Fruit fly (Drosophila melanogaster): Measurements from ENCODE around the gene CG31546.

The CG31546 gene

dm6 chr3R:5654692-5655181, 19.3 kb upstream of the CG31546 start, which contains the start of the genes elm and MED27 (continued):
- TF ChIP-seq lmd (GFP tag; IDR thresholded peaks at IDR 0.05) (peak; percentile 95), ftz-f1 (GFP tag; optimal IDR thresholded peaks at IDR 0.05) (peak; percentile 85), GATAe (GFP tag; conservative IDR thresholded peaks at IDR 0.05) (peak; percentile 81), Mrtf (GFP tag; IDR thresholded peaks at IDR 0.05) (peak; percentile 87), ttk (GFP tag; IDR thresholded peaks at IDR 0.05) (peak; percentile 89), gsb (GFP tag; IDR thresholded peaks at IDR 0.05) (peak; percentile 79), az2 (GFP tag; optimal IDR thresholded peaks at IDR 0.05) (peak; percentile 96), Drgx (GFP tag; IDR thresholded peaks at IDR 0.05) (peak; percentile 81), scrt (GFP tag; optimal IDR thresholded peaks at IDR 0.05) (peak; percentile 72), zen (tag; optimal IDR thresholded peaks at IDR 0.05) (peak; percentile 94), Scr (GFP tag; IDR thresholded peaks at IDR 0.05; ENCODE audit: partially characterized antibody) (peak; percentile 98), CG14014 (GFP tag; IDR thresholded peaks at IDR 0.05) (peak; percentile 93), lov (optimal IDR thresholded peaks at IDR 0.05) (no peak), lov (GFP tag; IDR thresholded peaks at IDR 0.05) (peak; percentile 68; the same call in 2 of the 3 replicates), CG2678 (tag; optimal IDR thresholded peaks at IDR 0.05) (peak; percentile 93), Six4 (GFP tag; optimal IDR thresholded peaks at IDR 0.05) (peak; percentile 85), CG7556 (GFP tag; optimal IDR thresholded peaks at IDR 0.05) (peak; percentile 85), Rx (GFP tag; IDR thresholded peaks at IDR 0.05) (peak; percentile 87), gce (GFP tag; IDR thresholded peaks at IDR 0.05) (peak; percentile 78; the same call in 2 of the 3 replicates), dmrt11E (tag; optimal IDR thresholded peaks at IDR 0.05) (peak; percentile 93), CG3163 (GFP tag; optimal IDR thresholded peaks at IDR 0.05) (peak; percentile 70), ewg (GFP tag; optimal IDR thresholded peaks at IDR 0.05) (peak; percentile 80), CG34376 (GFP tag; optimal IDR thresholded peaks at IDR 0.05) (peak; percentile 83), p53 (GFP tag; optimal IDR thresholded peaks at IDR 0.05) (peak; percentile 63), CG7372 (GFP tag; IDR thresholded peaks at IDR 0.05) (peak; percentile 95), Xrp1 (GFP tag; IDR thresholded peaks at IDR 0.05) (peak; percentile 95), Ets65A (GFP tag) (peak; percentile 100), Ptx1 (GFP tag; IDR thresholded peaks at IDR 0.05) (peak; percentile 97), otp (GFP tag; IDR thresholded peaks at IDR 0.05) (peak; percentile 86), phol (tag; optimal IDR thresholded peaks at IDR 0.05) (peak; percentile 95), Trl (optimal IDR thresholded peaks at IDR 0.05) (no peak), Trl (GFP tag; optimal IDR thresholded peaks at IDR 0.05) (peak; percentile 93), CG18011 (GFP tag; optimal IDR thresholded peaks at IDR 0.05) (peak; percentile 84), CG11247 (GFP tag; IDR thresholded peaks at IDR 0.05) (peak; percentile 91), BtbVII (GFP tag; optimal IDR thresholded peaks at IDR 0.05) (peak; percentile 81), CG42726 (GFP tag; IDR thresholded peaks at IDR 0.05; ENCODE audit: partially characterized antibody) (peak; percentile 60; the same call in 1 of the 2 replicates), stwl (tag; optimal IDR thresholded peaks at IDR 0.05) (peak; percentile 75), esg (GFP tag; conservative IDR thresholded peaks at IDR 0.05) (peak; percentile 93), gt (GFP tag; IDR thresholded peaks at IDR 0.05) (peak; percentile 85), danr (GFP tag; IDR thresholded peaks at IDR 0.05) (peak; percentile 92), CG4854 (GFP tag; optimal IDR thresholded peaks at IDR 0.05) (peak; percentile 86), Awh (GFP tag; IDR thresholded peaks at IDR 0.05) (peak; percentile 81), trh (GFP tag; optimal IDR thresholded peaks at IDR 0.05) (peak; percentile 92), Ravus (GFP tag; IDR thresholded peaks at IDR 0.05) (peak; percentile 71), Asciz (GFP tag; optimal IDR thresholded peaks at IDR 0.05) (peak; percentile 67), Sox102F (GFP tag; optimal IDR thresholded peaks at IDR 0.05) (peak; percentile 92), CG8089 (GFP tag; optimal IDR thresholded peaks at IDR 0.05) (peak; percentile 83), YL-1 (GFP tag; optimal IDR thresholded peaks at IDR 0.05) (peak; percentile 76), hth (optimal IDR thresholded peaks at IDR 0.05) (no peak), Dek (tag; optimal IDR thresholded peaks at IDR 0.05) (peak; percentile 89), CG33557 (GFP tag; optimal IDR thresholded peaks at IDR 0.05) (peak; percentile 88), nerfin-2 (GFP tag; IDR thresholded peaks at IDR 0.05; ENCODE audit: partially characterized antibody) (peak; percentile 88)
